Fruit fly (Drosophila melanogaster) whole organism, embryonic: ENCODE results near the gene CG32170.
A peak's percentile ranks its signal among the peaks of the same experiment; 100 is the strongest.

ENCODE experiments used
- Blimp-1 ChIP-seq: fragments of 200-800 bp; sonication (Bioruptor generic); optimal IDR thresholded peaks from 3 replicates; lab custom pipeline; 2018; ENCODE audit warnings: missing biosample characterization, missing genetic modification characterization, mild to moderate bottlenecking, moderate library complexity, missing genetic modification reagents
- Bteb2 ChIP-seq: fragments of 200-800 bp; sonication (Bioruptor generic); optimal IDR thresholded peaks from 2 replicates; lab custom pipeline; 2016; ENCODE audit warnings: missing biosample characterization, missing genetic modification characterization
- CG11456 ChIP-seq: fragments of 200-800 bp; sonication (Bioruptor generic); IDR thresholded peaks from 3 replicates; pipeline ENCODE4 v1.3.6; 2022; ENCODE audit warnings: missing biosample characterization, missing genetic modification characterization
- CG18619 ChIP-seq: fragments of 200-800 bp; sonication (Bioruptor generic); optimal IDR thresholded peaks from 3 replicates; lab custom pipeline; 2017; ENCODE audit warnings: missing biosample characterization, mild to moderate bottlenecking, missing genetic modification characterization
- CG7357 ChIP-seq: fragments of 200-800 bp; sonication (Bioruptor generic); IDR thresholded peaks from 3 replicates; pipeline ENCODE4 v1.3.6; 2022; ENCODE audit warnings: missing biosample characterization, missing genetic modification characterization
- GATAe ChIP-seq: fragments of 200-800 bp; sonication (Bioruptor generic); conservative IDR thresholded peaks from 2 replicates; pipeline ENCODE4 v1.3.6; 2022; ENCODE audit warnings: missing biosample characterization, missing genetic modification characterization
- Ptx1 ChIP-seq: fragments of 200-800 bp; sonication (Bioruptor generic); IDR thresholded peaks from 2 replicates; pipeline ENCODE4 v1.3.6; 2022; ENCODE audit warnings: missing biosample characterization, missing genetic modification characterization
- Side ChIP-seq: fragments of 200-800 bp; sonication (Bioruptor generic); optimal IDR thresholded peaks from 2 replicates; lab custom pipeline; 2016; ENCODE audit warnings: missing biosample characterization, missing genetic modification characterization
- YL-1 ChIP-seq: fragments of 200-800 bp; sonication (Bioruptor generic); optimal IDR thresholded peaks from 3 replicates; lab custom pipeline; 2017; ENCODE audit warnings: missing biosample characterization, mild to moderate bottlenecking, missing genetic modification characterization

DNA sequence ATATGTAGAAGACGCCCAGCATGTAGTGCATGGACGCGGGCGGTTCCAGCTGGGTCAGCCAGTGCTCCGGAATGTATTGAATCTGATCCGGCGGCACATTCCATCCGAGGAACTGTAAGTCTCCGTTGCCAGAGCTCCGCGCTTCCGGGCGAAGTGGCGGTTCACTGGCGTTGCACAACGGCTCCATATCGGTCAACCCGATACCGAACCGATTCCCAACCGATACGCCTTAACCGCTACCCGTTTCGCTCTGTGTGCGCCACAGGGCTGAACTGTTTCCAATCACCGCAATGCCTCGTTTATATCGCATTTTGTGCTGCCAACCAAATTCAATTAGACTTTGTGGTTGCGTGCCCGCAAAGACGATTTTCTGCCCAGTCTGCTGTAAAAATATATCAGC lies 14.8 kb upstream of the CG32170 start, which contains the start of gene Rh4:
- TF ChIP-seq CG7357 (GFP tag; lab: Robert Waterston, UW) (no peak), Side (GFP tag; lab: Kevin White, UChicago) (no peak), CG11456 (GFP tag; lab: Robert Waterston, UW) (0 out of 3 replicates have a peak, but pooled peaks have one; percentile 53), GATAe (GFP tag; lab: Robert Waterston, UW) (no peak), CG18619 (no peak), Ptx1 (GFP tag; lab: Robert Waterston, UW) (no peak), Bteb2 (no peak), YL-1 (GFP tag; lab: Kevin White, UChicago) (no peak), Blimp-1 (GFP tag; lab: Kevin White, UChicago) (no peak)
